Worm (Caenorhabditis elegans): ENCODE data around the gene F32D8.3.

The F32D8.3 gene

DNA sequence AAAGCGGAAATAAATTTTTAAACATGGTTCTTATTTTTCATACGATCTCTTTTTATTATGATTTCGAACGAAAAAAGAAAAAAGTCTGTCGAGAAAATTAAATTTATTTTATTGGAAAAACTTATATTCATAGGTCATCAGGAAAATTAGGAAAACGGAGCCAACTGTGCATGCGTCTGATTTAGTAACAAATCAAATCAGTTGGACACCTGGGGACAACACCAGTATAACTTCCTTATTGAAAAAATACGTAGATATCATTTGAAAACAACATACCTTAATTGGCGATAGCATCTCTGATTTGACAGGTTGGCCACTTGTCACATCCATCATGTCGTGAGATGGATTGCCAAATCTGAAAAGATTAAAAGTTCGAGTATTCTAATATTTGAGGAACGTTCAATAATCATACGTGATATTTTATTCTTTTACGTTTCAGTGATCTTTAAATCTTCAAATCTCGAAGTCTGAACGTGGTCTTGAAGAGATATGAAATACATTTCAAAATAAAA is 26.1 kb upstream of the F32D8.3 start:
- TF ChIP-seq ztf-29 (GFP tag; IDR thresholded peaks at IDR 0.05) (no peak), ref-1 (GFP tag; conservative IDR thresholded peaks at IDR 0.05) (no peak), ztf-23 (GFP tag; IDR thresholded peaks at IDR 0.05) (no peak), klf-2 (GFP tag; conservative IDR thresholded peaks at IDR 0.05) (no peak), tab-1 (GFP tag; IDR thresholded peaks at IDR 0.05) (no peak), T22C8.4 (GFP tag; IDR thresholded peaks at IDR 0.05) (no peak), flt-1 (GFP tag; IDR thresholded peaks at IDR 0.05) (no peak), med-1 (GFP tag; optimal IDR thresholded peaks at IDR 0.05; ENCODE audit: insufficient read depth) (no peak), cog-1 (tag; optimal IDR thresholded peaks at IDR 0.05) (no peak)

DNA sequence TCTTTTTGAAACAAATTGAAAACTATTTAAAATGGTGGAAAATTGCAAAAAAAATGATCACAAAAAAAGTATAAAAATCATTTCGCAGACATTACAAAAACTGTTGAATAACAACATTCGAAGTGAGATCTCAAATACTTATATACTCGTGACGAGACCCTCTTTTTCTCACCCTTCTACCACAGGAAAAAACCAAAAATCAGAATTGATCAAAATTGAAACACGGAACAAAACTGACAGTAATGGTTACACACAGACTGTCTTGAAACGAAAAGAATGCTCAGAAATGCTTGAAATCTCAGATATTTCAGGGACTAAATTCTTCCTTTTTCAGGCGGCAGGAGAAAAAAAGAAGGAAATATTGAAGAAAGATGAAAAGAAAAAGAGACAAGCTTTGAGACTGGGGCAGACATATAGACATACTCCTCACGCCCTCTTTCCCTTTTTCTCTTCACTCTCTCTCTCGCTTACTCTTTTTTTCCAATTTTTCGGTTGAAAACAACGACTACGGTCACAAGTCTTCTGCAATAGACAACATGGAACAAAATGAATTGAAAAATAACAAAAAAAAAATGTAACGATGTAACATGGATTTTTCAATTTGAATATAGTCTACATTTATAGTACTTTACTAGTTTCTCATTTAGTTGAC is 24.9 kb upstream of the F32D8.3 start:
- TF ChIP-seq T22C8.4 (GFP tag; IDR thresholded peaks at IDR 0.05) (no peak), cog-1 (tag; optimal IDR thresholded peaks at IDR 0.05) (no peak), ref-1 (GFP tag; conservative IDR thresholded peaks at IDR 0.05) (no peak), ztf-23 (GFP tag; IDR thresholded peaks at IDR 0.05) (no peak), flt-1 (GFP tag; IDR thresholded peaks at IDR 0.05) (no peak), tab-1 (GFP tag; IDR thresholded peaks at IDR 0.05) (no peak), ztf-29 (GFP tag; IDR thresholded peaks at IDR 0.05) (no peak), med-1 (GFP tag; optimal IDR thresholded peaks at IDR 0.05; ENCODE audit: insufficient read depth) (no peak)

DNA sequence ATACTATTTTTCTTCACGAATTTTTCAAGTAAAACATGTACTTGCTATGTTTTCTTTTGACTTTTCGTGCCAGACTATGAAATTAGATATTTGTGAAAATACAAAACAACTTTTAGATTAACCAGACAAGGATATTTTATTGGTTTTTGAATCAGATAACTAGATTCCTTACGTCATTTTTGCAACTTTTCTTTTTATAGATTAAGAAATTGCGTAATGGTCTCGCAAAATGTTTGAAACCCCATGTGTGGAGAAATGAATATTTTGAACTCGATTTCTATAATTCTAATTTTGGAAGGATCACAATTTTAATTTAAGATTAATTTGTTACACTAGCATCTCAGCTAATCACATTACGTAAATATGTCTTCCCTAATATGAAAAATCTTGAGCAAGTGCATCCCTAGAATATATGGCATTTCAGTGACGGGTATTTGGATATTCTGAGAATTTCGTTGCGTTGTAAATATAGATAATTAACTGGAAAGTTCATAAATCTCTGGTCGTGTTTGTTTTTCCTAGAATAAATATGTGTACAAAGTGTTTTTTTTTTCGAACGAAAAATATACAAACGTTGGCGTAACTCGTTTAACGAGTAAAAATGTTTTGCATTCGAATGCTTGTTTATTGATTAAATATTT is 24.1 kb upstream of the F32D8.3 start:
- no peak for TF ChIP-seq flt-1 (GFP tag; IDR thresholded peaks at IDR 0.05)
- TF ChIP-seq klf-2 (GFP tag; conservative IDR thresholded peaks at IDR 0.05), result no peak
- TF ChIP-seq tab-1 (GFP tag; IDR thresholded peaks at IDR 0.05), result no peak
- TF ChIP-seq cog-1 (tag; optimal IDR thresholded peaks at IDR 0.05), result no peak
- no peak for TF ChIP-seq T22C8.4 (GFP tag; IDR thresholded peaks at IDR 0.05)
- TF ChIP-seq ztf-23 (GFP tag; IDR thresholded peaks at IDR 0.05), result no peak
- no peak for TF ChIP-seq ztf-29 (GFP tag; IDR thresholded peaks at IDR 0.05)
- TF ChIP-seq med-1 (GFP tag; optimal IDR thresholded peaks at IDR 0.05; ENCODE audit: insufficient read depth), result no peak
- no peak for TF ChIP-seq ref-1 (GFP tag; conservative IDR thresholded peaks at IDR 0.05)

DNA sequence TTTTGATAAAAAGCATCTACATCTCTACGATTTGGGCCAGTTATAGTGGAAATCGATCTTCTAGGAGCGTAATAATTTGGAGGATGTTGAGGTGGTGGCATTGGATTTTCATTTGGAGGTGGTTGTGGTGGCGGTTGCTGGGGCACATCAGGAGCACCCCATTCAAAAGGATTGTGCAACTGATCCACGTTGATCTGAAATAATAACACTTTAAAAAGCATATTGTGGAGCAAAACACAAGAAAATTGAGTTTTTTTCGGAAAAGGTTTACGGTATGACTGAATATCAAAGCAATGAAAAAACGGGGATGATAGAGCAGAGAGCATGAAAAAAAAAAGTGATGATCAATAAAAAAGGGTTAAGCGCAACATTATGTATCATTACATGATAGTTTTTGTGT is 21.0 kb upstream of the F32D8.3 start, which contains the start of gene saeg-1:
TSS of gene saeg-1 (minus strand) at position 101 of the 400 bp plus-strand sequence.
- no peak for TF ChIP-seq T22C8.4 (GFP tag; IDR thresholded peaks at IDR 0.05)

DNA sequence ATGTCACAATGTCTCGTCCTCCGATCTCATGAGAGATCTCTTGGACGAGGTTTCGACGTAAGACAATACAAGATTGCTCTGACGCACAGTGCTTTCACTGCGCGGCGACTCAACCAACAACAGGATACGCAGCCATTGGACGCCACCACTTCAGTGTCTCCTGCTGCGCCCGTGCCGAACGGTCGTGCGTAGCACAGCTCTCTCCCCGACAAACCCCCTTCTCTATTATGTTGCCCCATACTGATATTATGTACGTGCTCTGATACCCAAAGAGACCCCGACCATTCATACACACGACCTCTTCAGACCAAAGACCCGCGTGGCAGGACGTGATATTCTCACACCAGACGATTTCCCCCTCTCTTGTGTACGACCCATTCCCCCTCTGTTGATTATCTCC is 20.3 kb upstream of the F32D8.3 start:
- peak; percentile 23; the same call in 1 of the 2 replicates for TF ChIP-seq flt-1 (GFP tag; IDR thresholded peaks at IDR 0.05)

DNA sequence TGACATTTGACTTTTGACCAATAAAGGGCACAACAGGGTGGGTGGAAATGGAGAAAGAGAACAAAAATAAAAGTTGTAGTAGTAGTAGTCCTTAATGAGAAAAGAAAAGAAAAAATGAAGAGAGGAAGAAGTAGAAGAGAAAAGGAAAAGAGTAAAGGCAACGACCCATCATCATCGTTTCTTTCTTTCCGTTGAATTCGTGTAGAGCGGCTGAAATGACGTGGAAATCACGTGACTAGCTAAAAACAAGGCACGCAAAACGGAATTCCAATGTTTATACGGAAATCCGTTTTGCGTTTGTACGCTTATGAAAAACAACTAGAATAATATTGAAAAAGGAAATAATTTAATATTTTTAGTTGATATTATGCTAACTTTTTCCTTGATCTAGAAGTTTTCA is 19.1 kb upstream of the F32D8.3 start:
- TF ChIP-seq ztf-23 (GFP tag; IDR thresholded peaks at IDR 0.05) (no peak), med-1 (GFP tag; optimal IDR thresholded peaks at IDR 0.05; ENCODE audit: insufficient read depth) (no peak), cog-1 (tag; optimal IDR thresholded peaks at IDR 0.05) (no peak), flt-1 (GFP tag; IDR thresholded peaks at IDR 0.05) (no peak), ztf-29 (GFP tag; IDR thresholded peaks at IDR 0.05) (no peak), ref-1 (GFP tag; conservative IDR thresholded peaks at IDR 0.05) (no peak), T22C8.4 (GFP tag; IDR thresholded peaks at IDR 0.05) (no peak), tab-1 (GFP tag; IDR thresholded peaks at IDR 0.05) (no peak), klf-2 (GFP tag; conservative IDR thresholded peaks at IDR 0.05) (no peak)

DNA sequence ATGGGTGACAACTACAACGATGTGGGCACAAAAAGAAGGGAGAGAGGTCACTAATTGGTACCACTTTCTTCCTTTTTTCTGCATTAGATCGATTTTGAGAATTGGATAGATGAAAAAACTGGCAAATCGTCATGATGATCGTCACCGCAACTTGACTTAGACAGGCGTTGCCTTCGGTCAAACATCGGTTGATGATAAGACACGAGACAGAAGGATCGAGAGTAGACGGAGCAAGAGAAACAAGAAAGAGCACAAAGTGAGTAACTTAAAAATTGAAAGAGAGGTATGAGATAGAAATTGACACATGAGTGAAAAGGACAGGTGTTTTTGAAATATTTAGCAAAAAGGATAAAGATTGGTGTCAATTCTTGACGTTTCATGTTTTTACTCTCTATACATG is 16.6 kb upstream of the F32D8.3 start:
- no peak for TF ChIP-seq flt-1 (GFP tag; IDR thresholded peaks at IDR 0.05)
- TF ChIP-seq cog-1 (tag; optimal IDR thresholded peaks at IDR 0.05), result no peak
- TF ChIP-seq med-1 (GFP tag; optimal IDR thresholded peaks at IDR 0.05; ENCODE audit: insufficient read depth), result no peak
- no peak for TF ChIP-seq tab-1 (GFP tag; IDR thresholded peaks at IDR 0.05)
- TF ChIP-seq ref-1 (GFP tag; conservative IDR thresholded peaks at IDR 0.05), result no peak
- no peak for TF ChIP-seq ztf-23 (GFP tag; IDR thresholded peaks at IDR 0.05)
- no peak for TF ChIP-seq klf-2 (GFP tag; conservative IDR thresholded peaks at IDR 0.05)
- no peak for TF ChIP-seq ztf-29 (GFP tag; IDR thresholded peaks at IDR 0.05)
- no peak for TF ChIP-seq T22C8.4 (GFP tag; IDR thresholded peaks at IDR 0.05)

DNA sequence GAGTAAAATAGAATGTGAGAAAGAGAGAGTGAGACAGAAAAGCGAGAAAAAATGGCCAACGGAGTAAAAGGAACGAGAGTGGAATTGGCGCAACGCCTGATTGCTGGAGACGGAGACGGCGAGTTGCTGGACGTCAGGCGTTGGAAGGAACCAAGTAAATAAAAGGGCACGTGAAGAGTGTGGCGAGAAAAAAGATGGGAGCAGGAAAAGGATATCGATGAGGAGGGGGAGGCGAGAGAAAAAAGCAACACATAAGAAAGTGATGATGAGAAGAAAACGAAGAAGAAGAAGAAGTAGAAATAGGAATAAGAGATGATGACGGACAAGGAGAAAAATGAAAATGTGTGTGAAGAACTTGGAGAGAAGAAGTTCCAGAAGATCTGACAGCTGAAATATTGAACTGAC is 15.2 kb upstream of the F32D8.3 start:
- TF ChIP-seq T22C8.4 (GFP tag; IDR thresholded peaks at IDR 0.05) (no peak), tab-1 (GFP tag; IDR thresholded peaks at IDR 0.05) (no peak), med-1 (GFP tag; optimal IDR thresholded peaks at IDR 0.05; ENCODE audit: insufficient read depth) (no peak), cog-1 (tag; optimal IDR thresholded peaks at IDR 0.05) (no peak), ref-1 (GFP tag; conservative IDR thresholded peaks at IDR 0.05) (no peak), klf-2 (GFP tag; conservative IDR thresholded peaks at IDR 0.05) (no peak), ztf-29 (GFP tag; IDR thresholded peaks at IDR 0.05) (no peak), flt-1 (GFP tag; IDR thresholded peaks at IDR 0.05) (no peak), ztf-23 (GFP tag; IDR thresholded peaks at IDR 0.05) (no peak)

DNA sequence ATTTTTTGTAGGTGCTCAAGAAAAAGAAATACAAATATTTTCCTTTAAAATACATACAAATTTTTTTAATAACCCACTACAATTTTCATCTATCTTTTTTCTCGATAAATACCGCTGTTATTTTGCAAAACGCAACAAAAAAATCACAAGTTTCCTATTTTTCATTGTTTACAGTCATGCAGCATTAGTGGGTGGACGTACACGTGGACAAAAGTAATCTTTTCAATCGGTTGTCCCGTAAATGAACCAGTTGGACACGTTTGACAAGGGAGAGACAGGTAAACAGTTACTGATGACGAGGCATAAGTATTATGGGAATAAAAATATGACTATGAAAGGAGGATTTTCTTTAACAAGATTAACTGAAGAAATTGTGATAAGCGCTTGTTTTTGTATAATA is 13.4 kb upstream of the F32D8.3 start:
- TF ChIP-seq med-1 (GFP tag; optimal IDR thresholded peaks at IDR 0.05; ENCODE audit: insufficient read depth), result no peak
- TF ChIP-seq klf-2 (GFP tag; conservative IDR thresholded peaks at IDR 0.05), result no peak
- no peak for TF ChIP-seq flt-1 (GFP tag; IDR thresholded peaks at IDR 0.05)
- no peak for TF ChIP-seq T22C8.4 (GFP tag; IDR thresholded peaks at IDR 0.05)
- no peak for TF ChIP-seq ztf-29 (GFP tag; IDR thresholded peaks at IDR 0.05)
- TF ChIP-seq ztf-23 (GFP tag; IDR thresholded peaks at IDR 0.05), result no peak
